Worm (Caenorhabditis elegans): ENCODE results near the gene nhr-258.

DNA sequence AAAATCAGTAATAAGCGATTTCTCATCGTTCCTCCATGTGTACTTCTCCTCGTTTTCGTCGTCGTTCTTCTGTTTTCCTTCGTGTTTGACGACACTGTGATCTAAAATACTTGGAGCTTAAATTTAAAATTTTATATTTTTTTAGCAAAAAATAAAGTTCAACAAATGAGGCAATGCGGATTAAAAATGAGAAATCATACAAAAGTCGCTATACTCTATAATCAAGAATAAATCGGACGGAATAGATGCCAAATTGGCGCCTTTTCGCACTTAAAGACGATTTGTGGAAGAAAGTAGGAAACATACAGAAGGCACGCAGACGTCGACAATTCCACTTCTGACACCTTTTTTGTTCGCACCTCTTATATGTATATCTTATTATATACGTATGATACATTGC is 40.7 kb upstream of the nhr-258 start, which contains the start of gene rig-4:
- TF ChIP-seq mep-1 (tag; optimal IDR thresholded peaks at IDR 0.05) (no peak), nhr-77 (tag; optimal IDR thresholded peaks at IDR 0.05) (no peak), dpl-1 (GFP tag; optimal IDR thresholded peaks at IDR 0.05) (no peak), nhr-25 (tag; optimal IDR thresholded peaks at IDR 0.05; ENCODE audit: borderline replicate concordance, insufficient read depth) (no peak), lin-39 (tag; optimal IDR thresholded peaks at IDR 0.05) (no peak), lim-7 (GFP tag; IDR thresholded peaks at IDR 0.05) (no peak), nhr-28 (tag; optimal IDR thresholded peaks at IDR 0.05) (no peak)
